Fruit fly (Drosophila melanogaster): Measurements from ENCODE around the gene dj.
A peak's percentile ranks its signal among the peaks of the same experiment; 100 is the strongest.

DNA sequence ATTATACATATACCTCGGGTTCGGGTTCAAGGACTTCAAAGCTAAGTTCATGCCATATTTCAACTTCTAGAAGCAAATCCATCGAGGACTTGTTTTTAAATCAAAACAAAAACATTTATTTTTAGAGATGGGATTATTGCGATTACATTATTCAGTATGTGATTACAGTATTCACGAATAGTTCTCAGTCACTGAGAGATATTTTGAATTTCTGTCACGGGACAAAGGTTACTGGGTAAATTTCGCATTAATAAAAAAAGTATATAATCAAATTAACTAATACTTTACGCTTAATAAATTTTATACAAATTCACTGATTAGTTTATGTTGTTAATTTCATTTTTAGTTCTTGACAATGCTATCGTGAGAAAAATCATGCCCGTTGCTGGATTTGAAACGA is 34.5 kb downstream of the dj start:
- TF ChIP-seq EcR (GFP tag; optimal IDR thresholded peaks at IDR 0.05) (no peak), CG34367 (tag; optimal IDR thresholded peaks at IDR 0.05) (no peak), Pif1B (GFP tag; optimal IDR thresholded peaks at IDR 0.05) (peak; percentile 8)

All from whole organism, pupa.